Fruit fly (Drosophila melanogaster) whole organism, embryonic: Measurements from ENCODE around the gene CG33939.
A peak's percentile ranks its signal among the peaks of the same experiment; 100 is the strongest.

ENCODE experiments used
- Aef1 ChIP-seq: fragments of 200-800 bp; sonication (Bioruptor generic); IDR thresholded peaks from 3 replicates; pipeline ENCODE4 v1.3.6; 2022; ENCODE audit warnings: missing biosample characterization, missing genetic modification characterization
- BEAF-32 ChIP-seq: fragments of 200-800 bp; sonication (Bioruptor generic); optimal IDR thresholded peaks from 3 replicates; lab custom pipeline; 2017; ENCODE audit warnings: missing biosample characterization, missing genetic modification characterization, mild to moderate bottlenecking, moderate library complexity, missing genetic modification reagents
- Bdp1 ChIP-seq: fragments of 200-800 bp; sonication (Bioruptor generic); optimal IDR thresholded peaks from 3 replicates; lab custom pipeline; 2016; ENCODE audit warnings: missing biosample characterization, missing genetic modification characterization
- CG10209 ChIP-seq: fragments of 200-800 bp; sonication (Bioruptor generic); optimal IDR thresholded peaks from 3 replicates; lab custom pipeline; 2017; ENCODE audit warnings: missing biosample characterization, mild to moderate bottlenecking, missing genetic modification characterization, missing genetic modification reagents
- CG14860 ChIP-seq: fragments of 200-800 bp; sonication (Bioruptor generic); IDR thresholded peaks from 3 replicates; pipeline ENCODE4 v1.3.6; 2022; ENCODE audit warnings: missing biosample characterization, missing genetic modification characterization; ENCODE audit not compliant: partially characterized antibody
- CG15601 ChIP-seq: fragments of 200-800 bp; sonication (Bioruptor generic); optimal IDR thresholded peaks from 3 replicates; lab custom pipeline; 2019; ENCODE audit warnings: missing biosample characterization, mild to moderate bottlenecking, missing genetic modification characterization, moderate library complexity
- CG16813 ChIP-seq: fragments of 200-800 bp; sonication (Bioruptor generic); IDR thresholded peaks from 3 replicates; pipeline ENCODE4 v1.3.6; 2022; ENCODE audit warnings: missing biosample characterization, missing genetic modification characterization; ENCODE audit not compliant: partially characterized antibody
- CG18262 ChIP-seq: fragments of 200-800 bp; optimal IDR thresholded peaks from 3 replicates; lab custom pipeline; 2019; ENCODE audit warnings: missing biosample characterization, mild to moderate bottlenecking, missing genetic modification characterization, moderate library complexity
- CG1832 ChIP-seq: fragments of 200-800 bp; sonication (Bioruptor generic); optimal IDR thresholded peaks from 2 replicates; lab custom pipeline; 2017; ENCODE audit warnings: missing biosample characterization, mild to moderate bottlenecking, missing genetic modification characterization, inconsistent platforms
- CG18476 ChIP-seq: fragments of 200-800 bp; sonication (Bioruptor generic); optimal IDR thresholded peaks from 2 replicates; lab custom pipeline; 2016; ENCODE audit warnings: missing biosample characterization, mild to moderate bottlenecking, missing genetic modification characterization
- CG18764 ChIP-seq: fragments of 200-800 bp; sonication (Bioruptor generic); optimal IDR thresholded peaks from 3 replicates; lab custom pipeline; 2016; ENCODE audit warnings: missing biosample characterization, missing genetic modification characterization
- CG3163 ChIP-seq: fragments of 200-800 bp; sonication (Bioruptor generic); optimal IDR thresholded peaks from 3 replicates; lab custom pipeline; 2016; ENCODE audit warnings: missing biosample characterization, missing genetic modification characterization
- CG6791 ChIP-seq: fragments of 200-800 bp; sonication (Bioruptor generic); IDR thresholded peaks from 3 replicates; pipeline ENCODE4 v1.3.6; 2022; ENCODE audit warnings: missing biosample characterization, missing genetic modification characterization; ENCODE audit not compliant: partially characterized antibody
- CG7372 ChIP-seq: fragments of 200-800 bp; sonication (Bioruptor generic); IDR thresholded peaks from 2 replicates; pipeline ENCODE4 v1.3.6; 2022; ENCODE audit warnings: missing biosample characterization, missing genetic modification characterization
- CoRest ChIP-seq: fragments of 200-800 bp; sonication (Bioruptor generic); optimal IDR thresholded peaks from 3 replicates; lab custom pipeline; 2018; ENCODE audit warnings: missing biosample characterization, mild to moderate bottlenecking, missing genetic modification characterization, moderate library complexity
- D19A ChIP-seq: fragments of 200-800 bp; optimal IDR thresholded peaks from 3 replicates; lab custom pipeline; 2019; ENCODE audit warnings: missing biosample characterization, mild to moderate bottlenecking, missing genetic modification characterization, moderate library complexity
- Drgx ChIP-seq: fragments of 200-800 bp; sonication (Bioruptor generic); IDR thresholded peaks from 2 replicates; pipeline ENCODE4 v1.3.6; 2022; ENCODE audit warnings: missing biosample characterization, missing genetic modification characterization
- Ets65A ChIP-seq: fragments of 200-800 bp; sonication (Bioruptor generic); peaks from one replicate; lab custom pipeline; 2016; ENCODE audit warnings: missing biosample characterization, missing genetic modification characterization
- HLH4C ChIP-seq: fragments of 200-800 bp; sonication (Bioruptor generic); IDR thresholded peaks from 3 replicates; pipeline ENCODE4 v1.3.6; 2022; ENCODE audit warnings: missing biosample characterization, missing genetic modification characterization; ENCODE audit not compliant: partially characterized antibody
- Hr51 ChIP-seq, 2 experiments: fragments of 200-800 bp; sonication (Bioruptor generic); optimal IDR thresholded peaks; 2 replicates in 1 of 2; 3 replicates in 1 of 2; lab custom pipeline; 2016 to 2018; ENCODE audit warnings: missing biosample characterization in 2 of 2, missing genetic modification characterization in 2 of 2, mild to moderate bottlenecking in 1 of 2, moderate library complexity in 1 of 2
- MTF-1 ChIP-seq: fragments of 200-800 bp; sonication (Bioruptor generic); optimal IDR thresholded peaks from 2 replicates; lab custom pipeline; 2018; ENCODE audit warnings: missing biosample characterization, mild to moderate bottlenecking, missing genetic modification characterization, borderline replicate concordance
- Med ChIP-seq: fragments of 200-800 bp; sonication (Bioruptor generic); peaks from one replicate; lab custom pipeline; 2016; ENCODE audit warnings: missing biosample characterization, missing genetic modification characterization, mild to moderate bottlenecking, inconsistent platforms, moderate library complexity
- Nf-YB ChIP-seq: fragments of 200-800 bp; sonication (Bioruptor generic); optimal IDR thresholded peaks from 3 replicates; lab custom pipeline; 2019; ENCODE audit warnings: missing biosample characterization, mild to moderate bottlenecking, missing genetic modification characterization, moderate library complexity
- Ptx1 ChIP-seq: fragments of 200-800 bp; sonication (Bioruptor generic); IDR thresholded peaks from 2 replicates; pipeline ENCODE4 v1.3.6; 2022; ENCODE audit warnings: missing biosample characterization, missing genetic modification characterization
- Sin3A ChIP-seq: fragments of >200 bp; optimal IDR thresholded peaks from 2 replicates; lab custom pipeline; 2018
- YL-1 ChIP-seq: fragments of 200-800 bp; sonication (Bioruptor generic); optimal IDR thresholded peaks from 3 replicates; lab custom pipeline; 2017; ENCODE audit warnings: missing biosample characterization, mild to moderate bottlenecking, missing genetic modification characterization
- ash1 ChIP-seq: fragments of 200-800 bp; sonication (Bioruptor generic); optimal IDR thresholded peaks from 2 replicates; lab custom pipeline; 2018; ENCODE audit warnings: missing biosample characterization, mild to moderate bottlenecking, missing genetic modification characterization
- crp ChIP-seq, 2 experiments: fragments of 200-800 bp; sonication (Bioruptor generic); optimal IDR thresholded peaks; 2 replicates in 1 of 2; 3 replicates in 1 of 2; lab custom pipeline; 2017; ENCODE audit warnings: missing biosample characterization in 2 of 2, missing genetic modification characterization in 2 of 2, mild to moderate bottlenecking in 1 of 2, moderate library complexity in 1 of 2
- fd3F ChIP-seq: fragments of 200-800 bp; sonication (Bioruptor generic); optimal IDR thresholded peaks from 2 replicates; lab custom pipeline; 2018; ENCODE audit warnings: missing biosample characterization, mild to moderate bottlenecking, missing genetic modification characterization, moderate library complexity
- fu2 ChIP-seq: fragments of 200-800 bp; sonication (Bioruptor generic); optimal IDR thresholded peaks from 2 replicates; lab custom pipeline; 2016; ENCODE audit warnings: missing biosample characterization, missing genetic modification characterization
- inv ChIP-seq: fragments of 200-800 bp; sonication (Bioruptor generic); IDR thresholded peaks from 2 replicates; pipeline ENCODE4 v1.3.6; 2022; ENCODE audit warnings: missing biosample characterization, missing genetic modification characterization; ENCODE audit not compliant: partially characterized antibody
- nerfin-2 ChIP-seq: fragments of 200-800 bp; sonication (Bioruptor generic); IDR thresholded peaks from 2 replicates; pipeline ENCODE4 v1.3.6; 2022; ENCODE audit warnings: missing biosample characterization, missing genetic modification characterization; ENCODE audit not compliant: partially characterized antibody
- pita ChIP-seq: fragments of 200-800 bp; sonication (Bioruptor generic); optimal IDR thresholded peaks from 2 replicates; lab custom pipeline; 2017; ENCODE audit warnings: missing biosample characterization, mild to moderate bottlenecking, missing genetic modification characterization
- shn ChIP-seq: fragments of 200-800 bp; sonication (Bioruptor generic); optimal IDR thresholded peaks from 3 replicates; lab custom pipeline; 2016; ENCODE audit warnings: missing biosample characterization, missing genetic modification characterization
- sr ChIP-seq: fragments of 200-800 bp; sonication (Bioruptor generic); IDR thresholded peaks from 3 replicates; pipeline ENCODE4 v1.3.6; 2022; ENCODE audit warnings: missing biosample characterization, missing genetic modification characterization
- tna ChIP-seq: fragments of 200-800 bp; sonication (Bioruptor generic); IDR thresholded peaks from 2 replicates; pipeline ENCODE4 v1.3.6; 2022; ENCODE audit warnings: missing biosample characterization, missing genetic modification characterization; ENCODE audit not compliant: partially characterized antibody
- wor ChIP-seq: fragments of 200-800 bp; sonication (Bioruptor generic); IDR thresholded peaks from 2 replicates; pipeline ENCODE4 v1.3.6; 2022; ENCODE audit warnings: missing biosample characterization, missing genetic modification characterization
- zen2 ChIP-seq: fragments of 200-800 bp; sonication (Bioruptor generic); IDR thresholded peaks from 3 replicates; pipeline ENCODE4 v1.3.6; 2022; ENCODE audit warnings: missing biosample characterization, missing genetic modification characterization; ENCODE audit not compliant: partially characterized antibody

CG33939 gene

DNA sequence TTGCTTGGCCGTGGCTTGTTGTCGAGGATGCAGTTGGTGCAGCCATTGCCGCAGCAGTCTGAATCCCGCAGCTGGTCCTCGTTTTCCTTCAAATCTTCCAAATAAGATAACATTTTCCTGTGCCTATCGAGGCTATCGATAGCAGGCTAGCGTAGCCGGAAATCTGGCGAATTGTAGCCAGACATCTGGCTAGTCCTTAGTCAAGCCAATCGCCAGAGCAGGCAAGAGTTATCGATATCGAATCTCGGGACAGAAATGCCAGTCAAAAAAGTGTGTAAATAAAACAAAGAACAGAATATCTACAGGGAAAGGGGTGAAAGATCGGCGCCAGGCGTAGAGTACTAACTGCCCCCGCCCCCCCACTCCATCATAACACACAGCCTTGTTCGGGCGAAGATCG, 18.6 kb upstream of the CG33939 start, which contains the start of the genes CG7914 and CG14194 (continued):
- TF ChIP-seq Nf-YB (GFP tag; lab: Kevin White, UChicago): no peak
- no peak for TF ChIP-seq Aef1 (GFP tag; lab: Robert Waterston, UW)
- no peak for TF ChIP-seq CG3163 (GFP tag; lab: Kevin White, UChicago)
- no peak for TF ChIP-seq sr (GFP tag; lab: Robert Waterston, UW)
- TF ChIP-seq wor (GFP tag; lab: Robert Waterston, UW): no peak
- no peak for TF ChIP-seq CG7372 (GFP tag; lab: Robert Waterston, UW)
- TF ChIP-seq CG10209 (GFP tag; lab: Kevin White, UChicago): no peak
- TF ChIP-seq CG15601 (tag; lab: Kevin White, UChicago): no peak
- TF ChIP-seq Hr51 (GFP tag; optimal IDR thresholded peaks at IDR 0.05; lab: Kevin White, UChicago): no peak
- peak; percentile 75 for TF ChIP-seq zen2 (GFP tag; lab: Robert Waterston, UW)
- TF ChIP-seq MTF-1: no peak
- TF ChIP-seq YL-1: peak; percentile 43
- TF ChIP-seq fu2 (GFP tag; lab: Kevin White, UChicago): no peak
- TF ChIP-seq tna (GFP tag; lab: Robert Waterston, UW): peak; percentile 94
- TF ChIP-seq CG18764 (GFP tag; lab: Kevin White, UChicago): no peak
- TF ChIP-seq crp (GFP tag; optimal IDR thresholded peaks at IDR 0.05; lab: Kevin White, UChicago): peak in 1 of 2 experiments; percentile 51
- peak; percentile 62 for TF ChIP-seq BEAF-32 (GFP tag; lab: Kevin White, UChicago)
- no peak for TF ChIP-seq Drgx
- TF ChIP-seq pita (GFP tag; lab: Kevin White, UChicago): no peak
- TF ChIP-seq Ets65A: peak; percentile 54
- TF ChIP-seq Med (GFP tag; lab: Kevin White, UChicago): peak; percentile 50
- TF ChIP-seq CoRest (tag; lab: Kevin White, UChicago): peak; percentile 14
- TF ChIP-seq CG18476 (GFP tag; lab: Kevin White, UChicago): no peak
- no peak for TF ChIP-seq Bdp1 (GFP tag; lab: Kevin White, UChicago)
- no peak for TF ChIP-seq ash1
- TF ChIP-seq inv (GFP tag; lab: Robert Waterston, UW): peak; percentile 60
- TF ChIP-seq shn (GFP tag; lab: Kevin White, UChicago): no peak
- no peak for TF ChIP-seq CG18262
- TF ChIP-seq Sin3A (lab: Kevin White, UChicago): peak; percentile 1
- TF ChIP-seq Ptx1 (GFP tag; lab: Robert Waterston, UW): no peak

DNA sequence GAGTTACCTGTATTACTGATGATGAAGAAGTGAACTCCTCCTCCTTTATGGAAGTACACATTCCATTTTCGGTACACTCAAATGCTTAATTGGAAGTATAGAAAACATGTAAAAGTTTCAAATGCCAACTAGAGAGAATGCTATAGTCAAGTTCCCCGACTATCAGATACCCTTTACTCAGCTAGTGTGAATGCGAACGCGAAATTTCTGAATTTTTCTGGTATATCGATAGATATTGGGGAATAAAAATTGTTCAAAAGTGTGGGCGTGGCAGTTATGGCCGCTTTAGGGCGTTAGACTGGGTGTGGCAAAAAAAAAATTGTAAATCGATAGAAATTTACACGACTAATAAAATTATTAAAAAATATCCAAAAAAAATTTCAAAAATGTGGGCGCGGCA, 16.9 kb upstream of the CG33939 start:
- TF ChIP-seq CG14860 (peak; percentile 53; the same call in 1 of the 3 replicates), CG16813 (GFP tag; lab: Robert Waterston, UW) (peak; percentile 51), D19A (tag; lab: Kevin White, UChicago) (peak; percentile 36), nerfin-2 (GFP tag; lab: Robert Waterston, UW) (0 out of 2 replicates have a peak, but pooled peaks have one; percentile 32), CG1832 (GFP tag; lab: Kevin White, UChicago) (no peak), fd3F (GFP tag; lab: Kevin White, UChicago) (no peak), HLH4C (GFP tag; lab: Robert Waterston, UW) (0 out of 3 replicates have a peak, but pooled peaks have one; percentile 41), CG6791 (peak; percentile 46; the same call in 1 of the 3 replicates)
